Worm (Caenorhabditis elegans): ENCODE data around the gene scrm-8.

- TF ChIP-seq ama-1 (optimal IDR thresholded peaks at IDR 0.05) (no peak), pqm-1 (tag; optimal IDR thresholded peaks at IDR 0.05) (no peak), tbx-2 (tag; optimal IDR thresholded peaks at IDR 0.05) (no peak), fkh-10 (GFP tag; optimal IDR thresholded peaks at IDR 0.05) (no peak), nfya-1 (tag; optimal IDR thresholded peaks at IDR 0.05) (no peak), Y22D7AL.16 (tag; optimal IDR thresholded peaks at IDR 0.05) (no peak), F13H6.1 (tag; optimal IDR thresholded peaks at IDR 0.05) (no peak), pha-4 (tag; optimal IDR thresholded peaks at IDR 0.05) (no peak), unc-55 (GFP tag; optimal IDR thresholded peaks at IDR 0.05) (no peak), ceh-14 (tag; optimal IDR thresholded peaks at IDR 0.05) (no peak), pax-1 (tag; optimal IDR thresholded peaks at IDR 0.05) (no peak), nhr-11 (tag; optimal IDR thresholded peaks at IDR 0.05) (no peak), ceh-31 (tag; optimal IDR thresholded peaks at IDR 0.05) (no peak), ceh-6 (GFP tag; optimal IDR thresholded peaks at IDR 0.05) (no peak)
Measured at ce11 chrIV:4162121-4162520, 2.4 kb upstream of the scrm-8 start, which contains the start of gene scrm-5.

Data from whole organism, late embryonic.